Fruit fly (Drosophila melanogaster) whole organism, wandering third instar larva: ENCODE data around the gene CG15429.

Source experiments
- Abd-B ChIP-seq: fragments of >200 bp; optimal IDR thresholded peaks from 2 replicates; lab custom pipeline; 2017; ENCODE audit warnings: missing biosample characterization, missing genetic modification characterization
- CG32264 ChIP-seq: fragments of 200-800 bp; sonication (Bioruptor generic); optimal IDR thresholded peaks from 2 replicates; lab custom pipeline; 2016; ENCODE audit warnings: missing biosample characterization, missing genetic modification characterization
- CG9705 ChIP-seq: fragments of 200-800 bp; sonication (Bioruptor generic); optimal IDR thresholded peaks from 2 replicates; lab custom pipeline; 2018; ENCODE audit warnings: missing biosample characterization, mild to moderate bottlenecking, missing genetic modification characterization
- CrebA ChIP-seq: fragments of 200-800 bp; sonication (Bioruptor generic); optimal IDR thresholded peaks from 2 replicates; lab custom pipeline; 2016; ENCODE audit warnings: missing biosample characterization, mild to moderate bottlenecking, missing genetic modification characterization, borderline replicate concordance
- Dfd ChIP-seq: fragments of >200 bp; optimal IDR thresholded peaks from 2 replicates; lab custom pipeline; 2017; ENCODE audit warnings: missing biosample characterization, missing genetic modification characterization
- Dif ChIP-seq: fragments of 200-275, 200-300 bp; sonication (Bioruptor generic); optimal IDR thresholded peaks from 2 replicates; lab custom pipeline; 2018; ENCODE audit warnings: missing biosample characterization, missing genetic modification characterization; ENCODE audit not compliant: partially characterized antibody
- GATAd ChIP-seq: sonication (Bioruptor generic); optimal IDR thresholded peaks from 2 replicates; lab custom pipeline; 2016; ENCODE audit warnings: missing biosample characterization, missing genetic modification characterization
- HLH106 ChIP-seq: fragments of 200-800 bp; optimal IDR thresholded peaks from 3 replicates; lab custom pipeline; 2019; ENCODE audit warnings: missing biosample characterization, mild to moderate bottlenecking, missing genetic modification characterization, moderate library complexity
- Hnf4 ChIP-seq: fragments of 200-800 bp; sonication (Bioruptor generic); optimal IDR thresholded peaks from 2 replicates; lab custom pipeline; 2016; ENCODE audit warnings: missing biosample characterization, mild to moderate bottlenecking, missing genetic modification characterization
- Hr78 ChIP-seq: fragments of >200 bp; optimal IDR thresholded peaks from 2 replicates; lab custom pipeline; 2017; ENCODE audit warnings: missing biosample characterization, missing genetic modification characterization
- Jra ChIP-seq: sonication (Bioruptor generic); optimal IDR thresholded peaks from 2 replicates; lab custom pipeline; 2016; ENCODE audit warnings: missing biosample characterization, missing genetic modification characterization
- Myc ChIP-seq: fragments of >200 bp; optimal IDR thresholded peaks from 2 replicates; lab custom pipeline; 2017
- OdsH ChIP-seq: fragments of 200-800 bp; sonication (Bioruptor generic); optimal IDR thresholded peaks from 2 replicates; lab custom pipeline; 2016; ENCODE audit warnings: missing biosample characterization, mild to moderate bottlenecking, missing genetic modification characterization
- Vsx2 ChIP-seq: fragments of 200-300, 225-300 bp; sonication (Bioruptor generic); optimal IDR thresholded peaks from 2 replicates; lab custom pipeline; 2018; ENCODE audit warnings: missing biosample characterization, missing genetic modification characterization; ENCODE audit not compliant: partially characterized antibody
- dl ChIP-seq, 2 experiments: fragments of 175-275, 200-275 bp in 1 of 2; fragments of 200-275 bp in 1 of 2; sonication (Bioruptor generic); optimal IDR thresholded peaks; lab custom pipeline; 2018; ENCODE audit warnings: mild to moderate bottlenecking in 2 of 2, missing biosample characterization in 2 of 2, missing genetic modification characterization in 2 of 2, moderate library complexity in 2 of 2; ENCODE audit not compliant: partially characterized antibody in 2 of 2, insufficient read depth in 1 of 2
- dmrt93B ChIP-seq: fragments of 200-800 bp; sonication (Bioruptor generic); optimal IDR thresholded peaks from 2 replicates; lab custom pipeline; 2018; ENCODE audit warnings: missing biosample characterization, mild to moderate bottlenecking, missing genetic modification characterization
- dsf ChIP-seq: sonication (Bioruptor generic); optimal IDR thresholded peaks from 2 replicates; lab custom pipeline; 2016; ENCODE audit warnings: missing biosample characterization, missing genetic modification characterization, borderline replicate concordance
- ey ChIP-seq: fragments of 200-800 bp; sonication (Bioruptor generic); optimal IDR thresholded peaks from 2 replicates; lab custom pipeline; 2016; ENCODE audit warnings: missing biosample characterization, missing genetic modification characterization
- fru ChIP-seq: fragments of 200-800 bp; sonication (Bioruptor generic); optimal IDR thresholded peaks from 3 replicates; lab custom pipeline; 2016; ENCODE audit warnings: missing biosample characterization, mild to moderate bottlenecking, missing genetic modification characterization
- jim ChIP-seq: fragments of 175-275, 200-325 bp; sonication (Bioruptor generic); optimal IDR thresholded peaks from 2 replicates; lab custom pipeline; 2016; ENCODE audit warnings: missing biosample characterization, mild to moderate bottlenecking, missing genetic modification characterization
- lola ChIP-seq: fragments of >200 bp; optimal IDR thresholded peaks from 2 replicates; lab custom pipeline; 2017; ENCODE audit warnings: missing biosample characterization, missing genetic modification characterization
- pan ChIP-seq: fragments of >200 bp; optimal IDR thresholded peaks from 2 replicates; lab custom pipeline; 2017
- rgr ChIP-seq: fragments of 200-800 bp; sonication (Bioruptor generic); optimal IDR thresholded peaks from 3 replicates; lab custom pipeline; 2016; ENCODE audit warnings: missing biosample characterization, mild to moderate bottlenecking, missing genetic modification characterization
- sage ChIP-seq: fragments of 200-800 bp; sonication (Bioruptor generic); optimal IDR thresholded peaks from 2 replicates; lab custom pipeline; 2016; ENCODE audit warnings: missing biosample characterization, mild to moderate bottlenecking, missing genetic modification characterization
- sv ChIP-seq: fragments of 200-800 bp; sonication (Bioruptor generic); optimal IDR thresholded peaks from 3 replicates; lab custom pipeline; 2016; ENCODE audit warnings: missing biosample characterization, missing genetic modification characterization
- tai ChIP-seq: sonication (Bioruptor generic); optimal IDR thresholded peaks from 2 replicates; lab custom pipeline; 2016; ENCODE audit warnings: missing biosample characterization, missing genetic modification characterization

Gene CG15429

DNA sequence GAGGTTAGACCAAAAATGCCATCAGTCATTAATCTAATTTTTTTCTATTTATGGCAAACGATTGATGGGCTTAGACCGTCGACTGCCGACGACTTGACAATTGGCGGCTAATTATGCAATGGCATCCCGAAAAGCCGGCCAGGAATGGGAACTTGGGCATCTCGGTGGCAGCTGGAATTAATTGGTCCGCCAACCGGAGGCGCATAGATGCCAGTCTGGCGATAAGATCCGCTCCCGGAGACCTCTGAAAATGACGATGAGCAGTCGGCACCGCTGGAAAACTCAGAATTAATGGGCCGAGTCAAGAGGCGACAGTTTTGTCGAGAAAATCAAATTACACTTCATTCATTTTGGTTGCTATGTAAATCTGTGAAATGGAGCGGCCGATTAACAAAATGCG, at the start of gene CG15429:
CG15429 (plus strand) TSS at position 301 of the 400 bp plus-strand sequence.
- TF ChIP-seq GATAd (GFP tag; lab: Kevin White, UChicago) (no peak), Abd-B (GFP tag; lab: Kevin White, UChicago) (no peak), jim (GFP tag; lab: Kevin White, UChicago) (no peak), CG9705 (GFP tag; lab: Kevin White, UChicago) (no peak), CG32264 (GFP tag; lab: Kevin White, UChicago) (no peak), sage (no peak), dl (GFP tag; optimal IDR thresholded peaks at IDR 0.05; lab: Kevin White, UChicago; ENCODE audit: insufficient read depth in 1 of 2, partially characterized antibody in 2 of 2) (no peak), rgr (GFP tag; lab: Kevin White, UChicago) (no peak), pan (lab: Kevin White, UChicago) (no peak), sv (GFP tag; lab: Kevin White, UChicago) (no peak), Vsx2 (GFP tag; lab: Kevin White, UChicago) (no peak), Hnf4 (GFP tag; lab: Kevin White, UChicago) (no peak), CrebA (GFP tag; lab: Kevin White, UChicago) (no peak), tai (GFP tag; lab: Kevin White, UChicago) (no peak)
- TF ChIP-seq, all 38 proteins: peak for 0

DNA sequence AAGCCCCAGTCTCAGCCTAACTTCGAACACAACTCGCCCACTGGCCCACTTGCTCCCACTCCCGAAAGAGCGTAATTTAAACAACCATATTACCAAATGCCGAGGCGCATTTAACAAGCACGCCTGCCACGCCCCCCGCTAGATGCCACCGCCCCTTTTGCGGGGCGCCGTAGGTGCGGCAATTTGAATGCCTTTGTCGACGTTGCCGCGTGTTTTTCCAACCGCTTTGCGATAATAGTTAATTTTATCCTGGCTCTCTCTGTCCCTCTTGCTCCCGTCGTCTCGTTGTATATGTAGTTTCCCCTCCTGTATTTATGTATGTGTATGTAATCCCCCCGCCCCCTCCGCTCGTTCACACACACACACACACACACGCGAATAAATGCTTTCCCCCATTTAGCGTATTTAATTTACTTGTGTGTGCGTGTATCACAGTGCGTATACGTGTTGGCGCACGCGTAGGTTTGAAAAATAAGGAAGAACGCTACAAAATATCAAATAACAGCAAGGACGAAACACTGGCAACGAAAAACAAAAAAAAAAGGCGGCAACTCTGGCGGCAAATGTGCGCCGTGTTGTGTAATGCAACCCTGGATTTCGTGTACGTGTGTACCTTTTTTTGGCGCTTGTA, 42.6 kb upstream of the CG15429 start:
- TF ChIP-seq Dfd (GFP tag; lab: Kevin White, UChicago) (peak; percentile 89), dsf (no peak)

DNA sequence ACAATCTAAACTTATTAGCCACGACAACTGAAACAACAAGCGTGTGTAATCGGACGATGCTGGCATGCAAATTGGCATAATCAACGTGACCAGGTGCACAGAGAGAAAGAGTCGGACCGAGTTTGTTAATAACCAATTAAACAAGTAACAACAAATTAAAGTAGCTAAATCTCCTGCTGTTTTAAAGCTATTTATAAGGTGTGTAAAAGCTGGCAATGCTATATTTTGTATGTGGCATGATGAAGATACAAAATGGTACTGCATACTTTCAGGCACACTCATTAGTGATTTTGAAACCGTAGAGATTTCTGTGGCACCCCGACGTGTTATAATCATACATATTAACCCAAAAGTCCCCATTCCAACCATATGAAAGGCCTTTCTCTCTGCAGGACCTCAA, 34.9 kb upstream of the CG15429 start:
- TF ChIP-seq ey (GFP tag; lab: Kevin White, UChicago), result no peak
- no peak for TF ChIP-seq dmrt93B
- no peak for TF ChIP-seq OdsH (GFP tag; lab: Kevin White, UChicago)
- TF ChIP-seq Dif, result no peak
- TF ChIP-seq sage, result no peak
- TF ChIP-seq lola (GFP tag; lab: Kevin White, UChicago), result no peak
- no peak for TF ChIP-seq jim (GFP tag; lab: Kevin White, UChicago)

DNA sequence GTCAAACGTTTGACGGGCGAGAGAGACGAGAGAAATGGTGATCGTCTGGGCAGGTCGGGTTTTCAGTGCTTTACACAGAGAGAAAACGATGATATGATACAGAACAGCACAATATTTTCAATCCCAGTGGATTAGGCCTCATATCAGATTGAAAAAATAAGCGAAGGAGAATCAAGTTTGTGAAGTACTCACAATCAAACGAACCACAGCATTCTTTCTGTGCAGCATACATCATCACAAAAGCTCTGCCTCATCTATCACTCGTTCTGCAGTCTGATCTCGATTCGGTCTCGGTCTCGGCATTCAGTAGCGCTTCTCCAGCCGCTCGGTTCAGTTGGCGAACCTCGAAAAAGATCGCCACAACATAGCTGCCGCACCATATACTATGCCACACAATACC, 28.5 kb upstream of the CG15429 start, which contains the start of gene bdl:
bdl (plus strand) TSS at position 301 of the 400 bp plus-strand sequence.
- TF ChIP-seq HLH106 (tag; lab: Kevin White, UChicago) (no peak), fru (GFP tag; lab: Kevin White, UChicago) (no peak), Abd-B (GFP tag; lab: Kevin White, UChicago) (no peak), Hnf4 (GFP tag; lab: Kevin White, UChicago) (no peak), rgr (GFP tag; lab: Kevin White, UChicago) (no peak)

DNA sequence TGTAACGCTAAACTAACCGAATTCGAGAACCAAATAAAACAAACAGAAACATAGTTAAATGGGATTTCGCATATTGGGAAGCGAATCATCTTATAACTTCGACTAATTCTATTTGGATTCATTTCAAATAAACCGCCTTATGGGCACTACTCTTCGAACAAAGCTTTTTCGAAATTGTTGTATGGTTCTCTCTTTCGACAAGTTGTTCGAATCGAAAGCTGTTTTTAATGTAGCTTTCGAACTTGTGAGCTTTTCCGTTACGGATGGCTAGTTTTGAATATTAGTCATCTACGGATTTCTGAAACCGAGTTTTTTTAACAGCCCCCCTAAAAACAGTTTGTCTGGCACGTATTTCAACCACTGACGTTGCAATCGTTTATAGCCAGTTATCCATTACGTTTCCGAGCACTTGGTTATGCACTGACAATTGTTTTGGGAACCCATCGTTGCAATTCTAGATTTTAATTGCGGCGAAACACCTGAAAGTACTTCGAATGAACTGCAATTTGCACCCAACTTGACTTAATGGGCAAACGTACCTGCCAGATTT, 20.9 kb upstream of the CG15429 start:
- TF ChIP-seq Myc (lab: Kevin White, UChicago) (peak; percentile 40), Vsx2 (GFP tag; lab: Kevin White, UChicago) (no peak), dl (GFP tag; optimal IDR thresholded peaks at IDR 0.05; lab: Kevin White, UChicago; ENCODE audit: insufficient read depth in 1 of 2, partially characterized antibody in 2 of 2) (no peak)

DNA sequence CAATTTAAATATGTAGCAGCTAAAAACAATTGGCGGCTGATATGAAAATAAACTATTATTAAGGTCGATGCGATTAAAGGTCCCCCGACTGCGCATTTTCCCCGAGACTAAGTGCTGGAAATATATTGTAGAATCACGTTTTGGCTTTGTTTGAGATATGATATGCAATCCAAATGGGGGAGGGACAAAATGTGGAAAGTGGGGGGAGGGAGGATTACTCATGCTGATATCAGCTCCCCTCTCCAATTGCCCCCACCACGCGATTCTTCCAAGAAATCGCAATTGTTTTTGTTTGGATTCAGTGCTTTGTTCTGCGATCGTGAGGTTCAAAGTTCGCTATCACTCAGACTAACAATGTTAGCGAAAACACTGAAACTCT, 20.2 kb upstream of the CG15429 start:
- TF ChIP-seq tai (GFP tag; lab: Kevin White, UChicago) (no peak), Hr78 (no peak), GATAd (GFP tag; lab: Kevin White, UChicago) (no peak), OdsH (GFP tag; lab: Kevin White, UChicago) (no peak), dl (GFP tag; optimal IDR thresholded peaks at IDR 0.05; lab: Kevin White, UChicago; ENCODE audit: insufficient read depth in 1 of 2, partially characterized antibody in 2 of 2) (no peak), Jra (GFP tag; lab: Kevin White, UChicago) (peak; percentile 47)
